Worm (Caenorhabditis elegans) whole organism, L3 larva: ENCODE measurements around the gene ztf-9.

Experiments used
- R02D3.7 ChIP-seq: fragments of 150-350 bp; optimal IDR thresholded peaks from 2 replicates; lab custom pipeline; 2014; ENCODE audit warnings: missing biosample characterization, missing genetic modification characterization
- ZK546.5 ChIP-seq: sonication (generic microtip); optimal IDR thresholded peaks from 2 replicates; lab custom pipeline; 2017; ENCODE audit warnings: missing biosample characterization, missing genetic modification characterization
- aly-2 ChIP-seq: fragments of 150-350 bp; optimal IDR thresholded peaks from 2 replicates; lab custom pipeline; 2014; ENCODE audit warnings: missing biosample characterization, missing genetic modification characterization
- ama-1 ChIP-seq: fragments of 150-350 bp; optimal IDR thresholded peaks from 2 replicates; lab custom pipeline; 2018
- ceh-16 ChIP-seq: sonication (generic microtip); optimal IDR thresholded peaks from 2 replicates; lab custom pipeline; 2017; ENCODE audit warnings: missing biosample characterization, missing genetic modification characterization
- ceh-28 ChIP-seq: fragments of 150-350 bp; optimal IDR thresholded peaks from 2 replicates; lab custom pipeline; 2014; ENCODE audit warnings: missing biosample characterization, missing genetic modification reagents, missing genetic modification characterization
- ceh-82 ChIP-seq: fragments of 150-350 bp; optimal IDR thresholded peaks from 2 replicates; lab custom pipeline; 2014; ENCODE audit warnings: missing biosample characterization, missing genetic modification characterization
- ceh-9 ChIP-seq: sonication (generic microtip); optimal IDR thresholded peaks from 2 replicates; lab custom pipeline; 2018; ENCODE audit warnings: missing biosample characterization, missing genetic modification characterization
- daf-12 ChIP-seq: fragments of 150-350 bp; optimal IDR thresholded peaks from 2 replicates; lab custom pipeline; 2014; ENCODE audit warnings: missing biosample characterization, missing genetic modification reagents, missing genetic modification characterization
- egl-27 ChIP-seq: sonication (generic microtip); optimal IDR thresholded peaks from 4 replicates; lab custom pipeline; 2017; ENCODE audit warnings: missing biosample characterization, missing genetic modification reagents, missing genetic modification characterization
- egl-5 ChIP-seq: fragments of 150-350 bp; optimal IDR thresholded peaks from 2 replicates; lab custom pipeline; 2017; ENCODE audit warnings: missing biosample characterization, missing genetic modification reagents, missing genetic modification characterization, inconsistent platforms
- elt-1 ChIP-seq: fragments of 150-350 bp; optimal IDR thresholded peaks from 2 replicates; lab custom pipeline; 2014; ENCODE audit warnings: missing biosample characterization, missing genetic modification characterization
- elt-2 ChIP-seq: sonication (generic microtip); optimal IDR thresholded peaks from 2 replicates; lab custom pipeline; 2016; ENCODE audit warnings: missing genetic modification reagents, mild to moderate bottlenecking, missing genetic modification characterization, missing compliant biosample characterization
- elt-3 ChIP-seq, 3 experiments: fragments of 150-350 bp in 1 of 3; sonication (generic microtip) in 2 of 3; optimal IDR thresholded peaks; 2 replicates in 2 of 3; 4 replicates in 1 of 3; lab custom pipeline; 2014 to 2017; ENCODE audit warnings: missing biosample characterization in 3 of 3, missing genetic modification characterization in 3 of 3
- eor-1 ChIP-seq, 2 experiments: fragments of 150-350 bp; optimal IDR thresholded peaks; 2 replicates each; lab custom pipeline; 2014 to 2018; ENCODE audit warnings: missing biosample characterization in 2 of 2, missing genetic modification characterization in 2 of 2
- fkh-10 ChIP-seq: sonication (generic microtip); optimal IDR thresholded peaks from 2 replicates; lab custom pipeline; 2017; ENCODE audit warnings: missing biosample characterization, missing genetic modification reagents, missing genetic modification characterization
- fkh-2 ChIP-seq: fragments of 150-350 bp; optimal IDR thresholded peaks from 2 replicates; lab custom pipeline; 2014; ENCODE audit warnings: missing biosample characterization, missing genetic modification reagents, missing genetic modification characterization
- fos-1 ChIP-seq: fragments of 150-350 bp; optimal IDR thresholded peaks from 2 replicates; lab custom pipeline; 2014; ENCODE audit warnings: missing biosample characterization, missing genetic modification characterization
- hmg-11 ChIP-seq: sonication (generic microtip); optimal IDR thresholded peaks from 2 replicates; lab custom pipeline; 2016; ENCODE audit warnings: missing genetic modification characterization, missing compliant biosample characterization
- jun-1 ChIP-seq: fragments of 150-350 bp; optimal IDR thresholded peaks from 2 replicates; lab custom pipeline; 2014; ENCODE audit warnings: missing biosample characterization, missing genetic modification reagents, missing genetic modification characterization
- lin-15B ChIP-seq: fragments of 150-350 bp; optimal IDR thresholded peaks from 2 replicates; lab custom pipeline; 2014; ENCODE audit warnings: missing biosample characterization, missing genetic modification characterization
- lin-39 ChIP-seq: fragments of 150-350 bp; optimal IDR thresholded peaks from 2 replicates; lab custom pipeline; 2018; ENCODE audit warnings: missing biosample characterization, missing genetic modification reagents, missing genetic modification characterization
- lsy-12 ChIP-seq: sonication (generic microtip); optimal IDR thresholded peaks from 2 replicates; lab custom pipeline; 2016; ENCODE audit warnings: mild to moderate bottlenecking, missing genetic modification characterization, missing compliant biosample characterization
- mdl-1 ChIP-seq: fragments of 150-350 bp; optimal IDR thresholded peaks from 2 replicates; lab custom pipeline; 2014; ENCODE audit warnings: missing biosample characterization, missing genetic modification characterization
- mml-1 ChIP-seq: fragments of 150-350 bp; sonication (generic microtip); optimal IDR thresholded peaks from 3 replicates; lab custom pipeline; 2014; ENCODE audit warnings: missing biosample characterization, missing genetic modification characterization
- nfya-1 ChIP-seq: sonication (generic microtip); optimal IDR thresholded peaks from 2 replicates; lab custom pipeline; 2017; ENCODE audit warnings: missing genetic modification characterization, mild to moderate bottlenecking, missing compliant biosample characterization, antibody characterized with exemption, moderate library complexity; ENCODE audit not compliant: insufficient read depth
- nhr-11 ChIP-seq: fragments of 150-350 bp; optimal IDR thresholded peaks from 2 replicates; lab custom pipeline; 2014; ENCODE audit warnings: missing biosample characterization, missing genetic modification characterization
- nhr-12 ChIP-seq: fragments of 150-350 bp; optimal IDR thresholded peaks from 2 replicates; lab custom pipeline; 2014; ENCODE audit warnings: missing biosample characterization, missing genetic modification characterization
- nhr-23 ChIP-seq: fragments of 150-350 bp; optimal IDR thresholded peaks from 2 replicates; lab custom pipeline; 2014; ENCODE audit warnings: missing biosample characterization, missing genetic modification reagents, missing genetic modification characterization
- nhr-237 ChIP-seq: fragments of 150-350 bp; optimal IDR thresholded peaks from 2 replicates; lab custom pipeline; 2014; ENCODE audit warnings: missing biosample characterization, missing genetic modification characterization
- nhr-25 ChIP-seq: sonication (generic microtip); optimal IDR thresholded peaks from 2 replicates; lab custom pipeline; 2017; ENCODE audit warnings: missing biosample characterization, missing genetic modification characterization
- nhr-28 ChIP-seq: fragments of 150-350 bp; optimal IDR thresholded peaks from 2 replicates; lab custom pipeline; 2014; ENCODE audit warnings: missing biosample characterization, missing genetic modification characterization
- nhr-43 ChIP-seq: sonication (generic microtip); optimal IDR thresholded peaks from 2 replicates; lab custom pipeline; 2016; ENCODE audit warnings: mild to moderate bottlenecking, missing genetic modification characterization, missing compliant biosample characterization; ENCODE audit not compliant: poor library complexity, severe bottlenecking
- nhr-67 ChIP-seq: fragments of 150-350 bp; optimal IDR thresholded peaks from 2 replicates; lab custom pipeline; 2014; ENCODE audit warnings: missing biosample characterization, missing genetic modification characterization
- nhr-76 ChIP-seq: fragments of 150-350 bp; sonication (generic microtip); optimal IDR thresholded peaks from 5 replicates; lab custom pipeline; 2014; ENCODE audit warnings: missing biosample characterization, missing genetic modification characterization
- nhr-77 ChIP-seq: fragments of 150-350 bp; optimal IDR thresholded peaks from 2 replicates; lab custom pipeline; 2014; ENCODE audit warnings: missing biosample characterization, missing genetic modification characterization
- pha-4 ChIP-seq: fragments of 150-350 bp; optimal IDR thresholded peaks from 2 replicates; lab custom pipeline; 2014; ENCODE audit warnings: missing biosample characterization, missing genetic modification reagents, missing genetic modification characterization
- pqm-1 ChIP-seq: fragments of 150-350 bp; optimal IDR thresholded peaks from 2 replicates; lab custom pipeline; 2017; ENCODE audit warnings: missing biosample characterization, missing genetic modification characterization, inconsistent platforms
- sea-2 ChIP-seq: fragments of 150-350 bp; sonication (generic microtip); optimal IDR thresholded peaks from 4 replicates; lab custom pipeline; 2014; ENCODE audit warnings: missing biosample characterization, missing genetic modification reagents, missing genetic modification characterization
- skn-1 ChIP-seq: fragments of 150-350 bp; optimal IDR thresholded peaks from 2 replicates; lab custom pipeline; 2014; ENCODE audit warnings: missing biosample characterization, missing genetic modification characterization
- snpc-4 ChIP-seq: fragments of 150-350 bp; optimal IDR thresholded peaks from 2 replicates; lab custom pipeline; 2014; ENCODE audit warnings: missing biosample characterization, missing genetic modification characterization
- tbx-2 ChIP-seq: sonication (generic microtip); optimal IDR thresholded peaks from 2 replicates; lab custom pipeline; 2016; ENCODE audit warnings: mild to moderate bottlenecking, missing genetic modification characterization, missing compliant biosample characterization
- unc-39 ChIP-seq: sonication (generic microtip); optimal IDR thresholded peaks from 4 replicates; lab custom pipeline; 2017; ENCODE audit warnings: missing biosample characterization, missing genetic modification characterization
- unc-62 ChIP-seq: fragments of 150-350 bp; sonication (generic microtip); optimal IDR thresholded peaks from 4 replicates; lab custom pipeline; 2014; ENCODE audit warnings: missing biosample characterization, missing genetic modification reagents, missing genetic modification characterization
- zag-1 ChIP-seq: fragments of 150-350 bp; optimal IDR thresholded peaks from 2 replicates; lab custom pipeline; 2014; ENCODE audit warnings: missing biosample characterization, missing genetic modification characterization
- ztf-11 ChIP-seq: fragments of 150-350 bp; optimal IDR thresholded peaks from 2 replicates; lab custom pipeline; 2014; ENCODE audit warnings: missing biosample characterization, missing genetic modification characterization
- ztf-4 ChIP-seq: fragments of 150-350 bp; optimal IDR thresholded peaks from 2 replicates; lab custom pipeline; 2014; ENCODE audit warnings: missing biosample characterization, missing genetic modification characterization

Gene ztf-9

ce11 chrV:9730743-9731706, 39.1 kb upstream of the ztf-9 start:
- TF ChIP-seq unc-39 (tag; lab: Kevin White, UChicago) (peak; percentile 63), pqm-1 (tag; lab: Kevin White, UChicago) (peak; percentile 90), ztf-4 (tag; lab: Kevin White, UChicago) (peak; percentile 75), nhr-12 (tag; lab: Kevin White, UChicago) (no peak), ztf-11 (tag; lab: Kevin White, UChicago) (no peak), daf-12 (tag; lab: Kevin White, UChicago) (no peak), nhr-77 (tag; lab: Kevin White, UChicago) (peak; percentile 51), mdl-1 (peak; percentile 95), zag-1 (tag; lab: Kevin White, UChicago) (peak; percentile 58), nhr-23 (tag; lab: Kevin White, UChicago) (peak; percentile 83), nfya-1 (tag; lab: Kevin White, UChicago) (peak; percentile 100), snpc-4 (tag; lab: Kevin White, UChicago) (peak; percentile 69), elt-3 (tag; optimal IDR thresholded peaks at IDR 0.05; lab: Kevin White, UChicago) (peak in 2 of 3 experiments; percentile 14 to 21), unc-62 (GFP tag; lab: Kevin White, UChicago) (peak; percentile 93), ceh-16 (tag; lab: Kevin White, UChicago) (no peak), ceh-82 (tag; lab: Kevin White, UChicago) (peak; percentile 74), hmg-11 (peak; percentile 100), nhr-11 (tag; lab: Kevin White, UChicago) (peak; percentile 89), jun-1 (tag; lab: Kevin White, UChicago) (peak; percentile 89), nhr-76 (no peak), tbx-2 (tag; lab: Kevin White, UChicago) (peak; percentile 67), nhr-237 (tag; lab: Kevin White, UChicago) (no peak), sea-2 (GFP tag; lab: Kevin White, UChicago) (peak; percentile 10), ZK546.5 (tag; lab: Kevin White, UChicago) (peak; percentile 70), fos-1 (peak; percentile 61), lin-39 (tag; lab: Kevin White, UChicago) (peak; percentile 99), mml-1 (no peak), nhr-28 (tag; lab: Kevin White, UChicago) (no peak), aly-2 (tag; lab: Kevin White, UChicago) (no peak), lsy-12 (peak; percentile 92), ceh-28 (tag; lab: Kevin White, UChicago) (peak; percentile 74), elt-2 (tag; lab: Kevin White, UChicago) (peak; percentile 97), elt-1 (peak; percentile 37), fkh-2 (tag; lab: Kevin White, UChicago) (peak; percentile 76), nhr-43 (tag; lab: Kevin White, UChicago) (peak; percentile 73), R02D3.7 (tag; lab: Kevin White, UChicago) (peak; percentile 58), egl-5 (tag; lab: Kevin White, UChicago) (peak; percentile 90), eor-1 (tag; optimal IDR thresholded peaks at IDR 0.05; lab: Kevin White, UChicago) (no peak), lin-15B (tag; lab: Kevin White, UChicago) (peak; percentile 91), ama-1 (lab: Kevin White, UChicago) (peak; percentile 99), fkh-10 (GFP tag; lab: Kevin White, UChicago) (peak; percentile 84), egl-27 (tag; lab: Kevin White, UChicago) (peak; percentile 73), nhr-67 (tag; lab: Kevin White, UChicago) (no peak), nhr-25 (tag; lab: Kevin White, UChicago) (peak; percentile 93), skn-1 (tag; lab: Kevin White, UChicago) (peak; percentile 80), pha-4 (tag; lab: Kevin White, UChicago) (peak; percentile 82), ceh-9 (tag; lab: Kevin White, UChicago) (no peak)
